Fruit fly (Drosophila melanogaster): Measurements from ENCODE around the gene RnpS1.

DNA sequence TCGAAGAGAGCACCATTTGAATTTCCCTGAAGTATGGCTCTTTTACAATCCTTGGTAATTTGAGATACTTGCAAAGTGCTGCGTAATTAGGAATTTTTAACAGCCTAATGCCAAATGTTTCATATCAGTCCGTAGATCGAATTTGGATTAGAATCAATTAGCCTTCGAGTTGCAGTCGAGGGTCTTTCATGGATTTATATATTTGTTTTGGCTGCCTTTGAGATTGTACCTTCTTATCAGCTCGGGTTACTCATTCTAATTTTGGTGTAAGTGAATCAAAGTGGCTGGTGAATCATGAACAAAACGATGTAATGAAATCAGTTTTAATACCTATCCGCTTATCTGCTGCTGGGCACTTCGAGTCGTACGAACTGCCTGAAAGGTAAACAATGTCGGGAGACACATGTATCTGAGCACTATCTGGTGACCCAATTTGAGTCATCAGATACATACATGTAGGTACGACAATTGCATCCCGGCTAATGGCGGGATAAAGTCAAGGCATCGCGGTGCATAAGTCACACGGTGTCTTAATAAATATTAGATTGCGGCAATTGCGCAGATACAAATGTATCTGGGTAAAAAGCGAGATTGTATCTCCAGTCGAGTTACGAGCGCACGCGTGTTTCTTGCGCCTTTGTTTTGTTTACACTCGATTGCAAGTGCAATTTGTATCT is 44.0 kb downstream of the RnpS1 start:
- TF ChIP-seq pan (optimal IDR thresholded peaks at IDR 0.05): no peak
- no peak for TF ChIP-seq Hnf4 (GFP tag; optimal IDR thresholded peaks at IDR 0.05)
- TF ChIP-seq tai (GFP tag; optimal IDR thresholded peaks at IDR 0.05): no peak
- no peak for TF ChIP-seq Myc (optimal IDR thresholded peaks at IDR 0.05)
- no peak for TF ChIP-seq rgr (GFP tag; optimal IDR thresholded peaks at IDR 0.05)
- no peak for TF ChIP-seq usp (GFP tag; optimal IDR thresholded peaks at IDR 0.05)

Measured in whole organism, wandering third instar larva.